Worm (Caenorhabditis elegans) whole organism, L2 larva: Measurements from ENCODE around the gene srd-12.

ENCODE experiments used
- C34F6.9 ChIP-seq: fragments of 150-350 bp; optimal IDR thresholded peaks from 2 replicates; lab custom pipeline; 2014; ENCODE audit warnings: missing biosample characterization, missing genetic modification characterization
- F13H6.1 ChIP-seq: sonication (generic microtip); optimal IDR thresholded peaks from 2 replicates; lab custom pipeline; 2016; ENCODE audit warnings: missing genetic modification characterization, missing compliant biosample characterization
- R02D3.7 ChIP-seq: fragments of 150-350 bp; optimal IDR thresholded peaks from 2 replicates; lab custom pipeline; 2014; ENCODE audit warnings: missing biosample characterization, missing genetic modification characterization
- ZK546.5 ChIP-seq: sonication (generic microtip); optimal IDR thresholded peaks from 2 replicates; lab custom pipeline; 2017; ENCODE audit warnings: missing biosample characterization, missing genetic modification characterization
- alr-1 ChIP-seq: fragments of 150-350 bp; optimal IDR thresholded peaks from 2 replicates; lab custom pipeline; 2014; ENCODE audit warnings: missing biosample characterization, missing genetic modification characterization
- ama-1 ChIP-seq: fragments of 150-350 bp; optimal IDR thresholded peaks from 2 replicates; lab custom pipeline; 2018; ENCODE audit warnings: inconsistent platforms
- blmp-1 ChIP-seq: sonication (generic microtip); optimal IDR thresholded peaks from 2 replicates; lab custom pipeline; 2017; ENCODE audit warnings: missing genetic modification characterization, mild to moderate bottlenecking, missing compliant biosample characterization, antibody characterized with exemption, moderate library complexity; ENCODE audit not compliant: insufficient read depth
- ceh-16 ChIP-seq: fragments of 150-350 bp; optimal IDR thresholded peaks from 2 replicates; lab custom pipeline; 2014; ENCODE audit warnings: missing biosample characterization, missing genetic modification characterization
- ceh-82 ChIP-seq: fragments of 150-350 bp; optimal IDR thresholded peaks from 2 replicates; lab custom pipeline; 2014; ENCODE audit warnings: missing biosample characterization, missing genetic modification characterization
- crh-2 ChIP-seq: sonication (generic microtip); optimal IDR thresholded peaks from 2 replicates; lab custom pipeline; 2017; ENCODE audit warnings: missing biosample characterization, missing genetic modification characterization
- dmd-4 ChIP-seq: sonication (generic microtip); optimal IDR thresholded peaks from 2 replicates; lab custom pipeline; 2017; ENCODE audit warnings: missing biosample characterization, missing genetic modification characterization
- egl-27 ChIP-seq: sonication (generic microtip); optimal IDR thresholded peaks from 3 replicates; lab custom pipeline; 2017; ENCODE audit warnings: missing biosample characterization, missing genetic modification reagents, missing genetic modification characterization
- elt-1 ChIP-seq: fragments of 150-350 bp; optimal IDR thresholded peaks from 2 replicates; lab custom pipeline; 2014; ENCODE audit warnings: missing biosample characterization, missing genetic modification characterization
- elt-3 ChIP-seq: sonication (generic microtip); optimal IDR thresholded peaks from 2 replicates; lab custom pipeline; 2017; ENCODE audit warnings: missing biosample characterization, missing genetic modification characterization
- fos-1 ChIP-seq: fragments of 150-350 bp; optimal IDR thresholded peaks from 2 replicates; lab custom pipeline; 2014; ENCODE audit warnings: missing biosample characterization, missing genetic modification characterization
- gmeb-1 ChIP-seq: fragments of 150-350 bp; optimal IDR thresholded peaks from 2 replicates; lab custom pipeline; 2014; ENCODE audit warnings: missing biosample characterization, missing genetic modification characterization
- lin-11 ChIP-seq: fragments of 150-350 bp; sonication (generic microtip); optimal IDR thresholded peaks from 2 replicates; lab custom pipeline; 2014; ENCODE audit warnings: missing biosample characterization, missing genetic modification characterization, inconsistent platforms, mixed read lengths
- lin-13 ChIP-seq: fragments of 150-350 bp; optimal IDR thresholded peaks from 2 replicates; lab custom pipeline; 2014; ENCODE audit warnings: missing biosample characterization, missing genetic modification reagents, missing genetic modification characterization
- lin-39 ChIP-seq: fragments of 150-350 bp; optimal IDR thresholded peaks from 2 replicates; lab custom pipeline; 2014; ENCODE audit warnings: missing biosample characterization, missing genetic modification reagents, missing genetic modification characterization
- lsy-2 ChIP-seq, 2 experiments: fragments of 150-350 bp in 1 of 2; sonication (generic microtip) in 1 of 2; optimal IDR thresholded peaks; 2 replicates each; lab custom pipeline; 2014 to 2017; ENCODE audit warnings: missing biosample characterization in 2 of 2, missing genetic modification characterization in 2 of 2
- mab-5 ChIP-seq: fragments of 150-350 bp; optimal IDR thresholded peaks from 2 replicates; lab custom pipeline; 2014; ENCODE audit warnings: missing biosample characterization, missing genetic modification characterization
- mbf-1 ChIP-seq: sonication (generic microtip); optimal IDR thresholded peaks from 2 replicates; lab custom pipeline; 2017; ENCODE audit warnings: missing biosample characterization, missing genetic modification characterization
- mdl-1 ChIP-seq, 2 experiments: fragments of 150-350 bp in 1 of 2; sonication (generic microtip) in 1 of 2; optimal IDR thresholded peaks; 2 replicates each; lab custom pipeline; 2017; ENCODE audit warnings: missing biosample characterization in 2 of 2, missing genetic modification characterization in 2 of 2
- nhr-11 ChIP-seq: fragments of 150-350 bp; optimal IDR thresholded peaks from 2 replicates; lab custom pipeline; 2014; ENCODE audit warnings: missing biosample characterization, missing genetic modification characterization
- nhr-12 ChIP-seq: fragments of 150-350 bp; optimal IDR thresholded peaks from 2 replicates; lab custom pipeline; 2014; ENCODE audit warnings: missing biosample characterization, missing genetic modification characterization
- nhr-129 ChIP-seq: fragments of 150-350 bp; optimal IDR thresholded peaks from 2 replicates; lab custom pipeline; 2014; ENCODE audit warnings: missing biosample characterization, missing genetic modification characterization
- nhr-21 ChIP-seq: fragments of 150-350 bp; optimal IDR thresholded peaks from 2 replicates; lab custom pipeline; 2014; ENCODE audit warnings: missing biosample characterization, missing genetic modification characterization
- nhr-237 ChIP-seq: fragments of 150-350 bp; optimal IDR thresholded peaks from 2 replicates; lab custom pipeline; 2014; ENCODE audit warnings: missing biosample characterization, missing genetic modification characterization
- nhr-25 ChIP-seq: fragments of 150-350 bp; sonication (generic microtip); optimal IDR thresholded peaks from 3 replicates; lab custom pipeline; 2014; ENCODE audit warnings: missing biosample characterization, missing genetic modification characterization
- nhr-6 ChIP-seq: fragments of 150-350 bp; optimal IDR thresholded peaks from 2 replicates; lab custom pipeline; 2014; ENCODE audit warnings: missing biosample characterization, missing genetic modification characterization
- nhr-77 ChIP-seq: fragments of 150-350 bp; optimal IDR thresholded peaks from 2 replicates; lab custom pipeline; 2014; ENCODE audit warnings: missing biosample characterization, missing genetic modification characterization
- peb-1 ChIP-seq: fragments of 150-350 bp; optimal IDR thresholded peaks from 2 replicates; lab custom pipeline; 2014; ENCODE audit warnings: missing biosample characterization, missing genetic modification characterization
- sem-4 ChIP-seq: fragments of 150-350 bp; optimal IDR thresholded peaks from 2 replicates; lab custom pipeline; 2014; ENCODE audit warnings: missing biosample characterization, missing genetic modification reagents, missing genetic modification characterization
- skn-1 ChIP-seq: sonication (generic microtip); optimal IDR thresholded peaks from 2 replicates; lab custom pipeline; 2017; ENCODE audit warnings: missing biosample characterization, missing genetic modification characterization
- sma-3 ChIP-seq: sonication (generic microtip); optimal IDR thresholded peaks from 2 replicates; lab custom pipeline; 2016; ENCODE audit warnings: missing genetic modification reagents, missing genetic modification characterization, missing compliant biosample characterization
- sma-9 ChIP-seq, 2 experiments: fragments of 150-350 bp in 1 of 2; sonication (generic microtip) in 1 of 2; optimal IDR thresholded peaks; 2 replicates each; lab custom pipeline; 2014 to 2016; ENCODE audit warnings: missing genetic modification characterization in 2 of 2, mild to moderate bottlenecking in 1 of 2, missing biosample characterization in 1 of 2, missing compliant biosample characterization in 1 of 2, missing genetic modification reagents in 1 of 2, moderate library complexity in 1 of 2
- snpc-4 ChIP-seq: fragments of 150-350 bp; optimal IDR thresholded peaks from 2 replicates; lab custom pipeline; 2014; ENCODE audit warnings: missing biosample characterization, missing genetic modification characterization
- unc-39 ChIP-seq: fragments of 150-350 bp; optimal IDR thresholded peaks from 2 replicates; lab custom pipeline; 2014; ENCODE audit warnings: missing biosample characterization, missing genetic modification characterization
- unc-55 ChIP-seq: fragments of 150-350 bp; sonication (generic microtip); optimal IDR thresholded peaks from 3 replicates; lab custom pipeline; 2014; ENCODE audit warnings: missing biosample characterization, missing genetic modification reagents, missing genetic modification characterization
- unc-62 ChIP-seq: fragments of 150-350 bp; optimal IDR thresholded peaks from 2 replicates; lab custom pipeline; 2014; ENCODE audit warnings: missing biosample characterization, missing genetic modification reagents, missing genetic modification characterization
- zag-1 ChIP-seq: fragments of 150-350 bp; optimal IDR thresholded peaks from 2 replicates; lab custom pipeline; 2014; ENCODE audit warnings: missing biosample characterization, missing genetic modification characterization
- ztf-1 ChIP-seq: fragments of 200-800 bp; sonication (Bioruptor generic); conservative IDR thresholded peaks from 2 replicates; pipeline ENCODE4 v1.3.6; 2022; ENCODE audit warnings: missing genetic modification characterization, missing compliant biosample characterization
- ztf-11 ChIP-seq: sonication (generic microtip); optimal IDR thresholded peaks from 2 replicates; lab custom pipeline; 2017; ENCODE audit warnings: missing biosample characterization, missing genetic modification characterization
- ztf-4 ChIP-seq: fragments of 150-350 bp; optimal IDR thresholded peaks from 2 replicates; lab custom pipeline; 2014; ENCODE audit warnings: missing biosample characterization, missing genetic modification characterization

The srd-12 gene

ce11 chrIV:5659461-5659860 lies 29.4 kb upstream of the srd-12 start:
- TF ChIP-seq sma-3 (GFP tag; lab: Kevin White, UChicago) (peak; percentile 18), F13H6.1 (tag; lab: Kevin White, UChicago) (peak; percentile 34), crh-2 (peak; percentile 64), lin-11 (no peak), nhr-129 (tag; lab: Kevin White, UChicago) (peak; percentile 22), sma-9 (GFP tag; optimal IDR thresholded peaks at IDR 0.05; lab: Kevin White, UChicago) (peak; percentile 86), sma-9 (tag; optimal IDR thresholded peaks at IDR 0.05; lab: Kevin White, UChicago) (no peak), fos-1 (tag; lab: Kevin White, UChicago) (peak; percentile 81), nhr-77 (no peak), blmp-1 (tag; lab: Kevin White, UChicago) (no peak), gmeb-1 (peak; percentile 6), skn-1 (peak; percentile 97)

- TF ChIP-seq skn-1 (no peak), fos-1 (tag; lab: Kevin White, UChicago) (peak; percentile 28), sma-9 (GFP tag; optimal IDR thresholded peaks at IDR 0.05; lab: Kevin White, UChicago) (peak; percentile 78), sma-9 (tag; optimal IDR thresholded peaks at IDR 0.05; lab: Kevin White, UChicago) (no peak)
Measured at ce11 chrIV:5658897-5659296, 28.8 kb upstream of the srd-12 start.

- TF ChIP-seq nhr-21 (tag; lab: Kevin White, UChicago) (no peak), lsy-2 (tag; optimal IDR thresholded peaks at IDR 0.05; lab: Kevin White, UChicago) (peak in 1 of 2 experiments; percentile 17), alr-1 (tag; lab: Kevin White, UChicago) (no peak), sma-9 (GFP tag; optimal IDR thresholded peaks at IDR 0.05; lab: Kevin White, UChicago) (peak; percentile 44), sma-9 (tag; optimal IDR thresholded peaks at IDR 0.05; lab: Kevin White, UChicago) (no peak), fos-1 (tag; lab: Kevin White, UChicago) (peak; percentile 13)
Measured at ce11 chrIV:5658225-5658624, 28.2 kb upstream of the srd-12 start.

- TF ChIP-seq ztf-4 (tag; lab: Kevin White, UChicago) (peak; percentile 17), unc-39 (no peak), nhr-21 (tag; lab: Kevin White, UChicago) (peak; percentile 94), snpc-4 (no peak), nhr-6 (peak; percentile 83), ztf-11 (tag; lab: Kevin White, UChicago) (no peak), unc-55 (GFP tag; lab: Kevin White, UChicago) (peak; percentile 46), alr-1 (tag; lab: Kevin White, UChicago) (no peak), nhr-12 (tag; lab: Kevin White, UChicago) (no peak), nhr-11 (tag; lab: Kevin White, UChicago) (no peak), ceh-16 (tag; lab: Kevin White, UChicago) (no peak), ztf-1 (GFP tag; lab: Robert Waterston, UW) (no peak), sma-9 (GFP tag; optimal IDR thresholded peaks at IDR 0.05; lab: Kevin White, UChicago) (peak; percentile 92), sma-9 (tag; optimal IDR thresholded peaks at IDR 0.05; lab: Kevin White, UChicago) (peak; percentile 70), nhr-237 (tag; lab: Kevin White, UChicago) (no peak), sma-3 (GFP tag; lab: Kevin White, UChicago) (peak; percentile 90), unc-62 (GFP tag; lab: Kevin White, UChicago) (no peak), mab-5 (tag; lab: Kevin White, UChicago) (no peak), nhr-77 (no peak), nhr-25 (tag; lab: Kevin White, UChicago) (peak; percentile 89), mdl-1 (tag; optimal IDR thresholded peaks at IDR 0.05; lab: Kevin White, UChicago) (peak; percentile 58 to 71), lsy-2 (tag; optimal IDR thresholded peaks at IDR 0.05; lab: Kevin White, UChicago) (peak; percentile 30 to 74), crh-2 (peak; percentile 54), elt-1 (tag; lab: Kevin White, UChicago) (no peak), egl-27 (tag; lab: Kevin White, UChicago) (peak; percentile 84), R02D3.7 (tag; lab: Kevin White, UChicago) (no peak), ZK546.5 (tag; lab: Kevin White, UChicago) (no peak), lin-11 (peak; percentile 33), C34F6.9 (tag; lab: Kevin White, UChicago) (peak; percentile 76), lin-13 (GFP tag; lab: Kevin White, UChicago) (peak; percentile 66), gmeb-1 (peak; percentile 60), ceh-82 (tag; lab: Kevin White, UChicago) (peak; percentile 20), sem-4 (tag; lab: Kevin White, UChicago) (peak; percentile 78), lin-39 (tag; lab: Kevin White, UChicago) (no peak), zag-1 (tag; lab: Kevin White, UChicago) (peak; percentile 49), ama-1 (no peak), F13H6.1 (tag; lab: Kevin White, UChicago) (peak; percentile 93), fos-1 (tag; lab: Kevin White, UChicago) (peak; percentile 56), skn-1 (peak; percentile 100), dmd-4 (tag; lab: Kevin White, UChicago) (no peak), peb-1 (tag; lab: Kevin White, UChicago) (no peak), mbf-1 (no peak), elt-3 (tag; lab: Kevin White, UChicago) (no peak)
Measured at ce11 chrIV:5657126-5657666, 27.1 kb upstream of the srd-12 start.
